Fruit fly (Drosophila melanogaster): Measurements from ENCODE around the gene AnxB11.

The AnxB11 gene

DNA sequence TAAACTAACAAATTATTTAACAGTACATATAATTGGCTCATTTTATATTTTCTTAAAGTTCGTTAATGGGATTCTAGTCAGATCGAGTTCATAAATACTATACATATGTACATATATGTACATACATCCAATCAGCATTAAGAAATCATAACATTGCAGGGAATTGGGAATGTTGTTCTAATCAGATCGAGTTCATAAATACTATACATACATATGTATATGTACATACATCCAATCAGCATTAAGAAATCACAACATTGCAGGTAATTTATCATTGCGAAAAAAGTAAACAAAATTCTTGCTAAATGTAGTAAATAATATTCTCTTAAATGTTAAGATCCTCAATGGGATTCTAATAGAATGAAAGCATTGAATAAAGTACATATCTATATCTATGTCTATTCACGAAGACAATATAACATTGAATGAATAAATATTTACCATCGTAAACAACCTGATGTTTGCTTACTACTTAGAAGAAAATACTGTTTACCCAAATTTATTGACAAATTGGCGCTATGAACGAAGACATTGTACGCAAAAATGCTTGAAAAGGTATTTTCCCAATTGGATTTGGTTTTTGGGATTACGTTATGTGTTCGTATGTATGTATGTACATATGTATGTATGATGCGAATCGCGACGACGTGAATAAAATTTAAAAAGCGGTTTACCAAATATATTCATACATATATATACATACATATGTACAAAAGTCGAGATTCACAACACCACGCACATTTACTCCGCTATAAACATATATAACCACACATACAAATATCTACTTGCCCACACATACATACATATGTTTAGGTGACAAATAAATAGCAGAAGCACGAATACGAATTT lies 38.2 kb downstream of the AnxB11 start (continued):
- no peak for TF ChIP-seq gt (GFP tag; IDR thresholded peaks at IDR 0.05)
- no peak for TF ChIP-seq CG14860 (GFP tag; IDR thresholded peaks at IDR 0.05; ENCODE audit: partially characterized antibody)
- TF ChIP-seq CG17829 (tag; optimal IDR thresholded peaks at IDR 0.05) = peak; percentile 50
- TF ChIP-seq bcd (GFP tag; optimal IDR thresholded peaks at IDR 0.05) = no peak
- TF ChIP-seq crp (GFP tag; optimal IDR thresholded peaks at IDR 0.05) = no peak
- peak; percentile 71 for TF ChIP-seq CG12104 (GFP tag; optimal IDR thresholded peaks at IDR 0.05)
- peak; percentile 85 for TF ChIP-seq Sox100B (GFP tag; optimal IDR thresholded peaks at IDR 0.05)
- TF ChIP-seq nerfin-2 (GFP tag; IDR thresholded peaks at IDR 0.05; ENCODE audit: partially characterized antibody) = no peak
- TF ChIP-seq CG4617 (GFP tag; optimal IDR thresholded peaks at IDR 0.05; ENCODE audit: borderline replicate concordance) = no peak
- peak; percentile 68 for TF ChIP-seq CG11398 (GFP tag; optimal IDR thresholded peaks at IDR 0.05)
- no peak for TF ChIP-seq zen2 (GFP tag; IDR thresholded peaks at IDR 0.05; ENCODE audit: partially characterized antibody)
- no peak for TF ChIP-seq jigr1 (GFP tag; IDR thresholded peaks at IDR 0.05)
- peak; percentile 88 for TF ChIP-seq CG4328 (GFP tag; optimal IDR thresholded peaks at IDR 0.05)
- TF ChIP-seq emc (GFP tag; optimal IDR thresholded peaks at IDR 0.05) = no peak
- no peak for TF ChIP-seq CG7963 (GFP tag; IDR thresholded peaks at IDR 0.05; ENCODE audit: partially characterized antibody)
- TF ChIP-seq CG10543 (GFP tag; optimal IDR thresholded peaks at IDR 0.05) = peak; percentile 95
- peak; percentile 71 for TF ChIP-seq CG4707 (GFP tag; optimal IDR thresholded peaks at IDR 0.05)
- no peak for TF ChIP-seq dan (GFP tag; IDR thresholded peaks at IDR 0.05)
- no peak for TF ChIP-seq Sin3A (optimal IDR thresholded peaks at IDR 0.05)
- no peak for TF ChIP-seq CG17186 (GFP tag; optimal IDR thresholded peaks at IDR 0.05)
- TF ChIP-seq dimm (GFP tag; IDR thresholded peaks at IDR 0.05) = no peak
- peak; percentile 0 for TF ChIP-seq TFAM (GFP tag; optimal IDR thresholded peaks at IDR 0.05)
- TF ChIP-seq scrt (GFP tag; optimal IDR thresholded peaks at IDR 0.05) = peak; percentile 80
- peak; percentile 72 for TF ChIP-seq grn (GFP tag; optimal IDR thresholded peaks at IDR 0.05)
- no peak for TF ChIP-seq slp2 (GFP tag; optimal IDR thresholded peaks at IDR 0.05)
- peak; percentile 64 for TF ChIP-seq slou (GFP tag; optimal IDR thresholded peaks at IDR 0.05)
- TF ChIP-seq Dad (GFP tag; optimal IDR thresholded peaks at IDR 0.05) = no peak
- peak; percentile 74 for TF ChIP-seq NK7.1 (GFP tag; optimal IDR thresholded peaks at IDR 0.05)
- TF ChIP-seq Adf1 (GFP tag; IDR thresholded peaks at IDR 0.05) = peak; percentile 37; the same call in 1 of the 2 replicates
- TF ChIP-seq CG11093 (GFP tag; IDR thresholded peaks at IDR 0.05) = no peak; the same call in 2 of the 3 replicates
- TF ChIP-seq CG10321 (GFP tag; IDR thresholded peaks at IDR 0.05) = no peak
- peak; percentile 30 for TF ChIP-seq tx (GFP tag; optimal IDR thresholded peaks at IDR 0.05)
- peak; percentile 38; the same call in 1 of the 3 replicates for TF ChIP-seq B-H1 (GFP tag; IDR thresholded peaks at IDR 0.05)
- no peak for TF ChIP-seq lmd (GFP tag; IDR thresholded peaks at IDR 0.05)
- TF ChIP-seq p53 (GFP tag; optimal IDR thresholded peaks at IDR 0.05) = no peak
- TF ChIP-seq CG11456 (GFP tag; IDR thresholded peaks at IDR 0.05) = 0 out of 3 replicates have a peak, but pooled peaks have one; percentile 57
- peak; percentile 68; the same call in 1 of the 2 replicates for TF ChIP-seq Rfx (GFP tag; IDR thresholded peaks at IDR 0.05)
- TF ChIP-seq CG1602 (GFP tag; optimal IDR thresholded peaks at IDR 0.05) = peak; percentile 25
- peak; percentile 70 for TF ChIP-seq YL-1 (GFP tag; optimal IDR thresholded peaks at IDR 0.05)
- TF ChIP-seq Jarid2 (GFP tag; optimal IDR thresholded peaks at IDR 0.05) = no peak
- no peak for TF ChIP-seq gce (GFP tag; IDR thresholded peaks at IDR 0.05)
- TF ChIP-seq hb (GFP tag; IDR thresholded peaks at IDR 0.05; ENCODE audit: partially characterized antibody) = no peak
- TF ChIP-seq hth (optimal IDR thresholded peaks at IDR 0.05) = no peak
- TF ChIP-seq dati (GFP tag; IDR thresholded peaks at IDR 0.05) = no peak
- peak; percentile 62 for TF ChIP-seq CG1529 (GFP tag; optimal IDR thresholded peaks at IDR 0.05)
- no peak for TF ChIP-seq esg (GFP tag; conservative IDR thresholded peaks at IDR 0.05)
- TF ChIP-seq Ravus (GFP tag; IDR thresholded peaks at IDR 0.05) = no peak; the same call in 1 of the 2 replicates
- TF ChIP-seq CG4404 (GFP tag; IDR thresholded peaks at IDR 0.05) = no peak
- TF ChIP-seq odd (GFP tag; optimal IDR thresholded peaks at IDR 0.05) = peak; percentile 86
- TF ChIP-seq CG14014 (GFP tag; IDR thresholded peaks at IDR 0.05) = peak; percentile 80; the same call in 1 of the 2 replicates

All from whole organism, embryonic.